Worm (Caenorhabditis elegans) whole organism, young adult: ENCODE measurements around the gene B0228.7.

Experiments used
- ceh-100 ChIP-seq: fragments of 200-800 bp; sonication (Bioruptor generic); IDR thresholded peaks from 2 replicates; pipeline ENCODE4 v1.3.6; 2022; ENCODE audit warnings: missing genetic modification reagents, missing genetic modification characterization, missing compliant biosample characterization
- sea-2 ChIP-seq: fragments of 200-800 bp; sonication (Bioruptor generic); IDR thresholded peaks from 2 replicates; pipeline ENCODE4 v1.3.6; 2022; ENCODE audit warnings: missing genetic modification characterization, missing compliant biosample characterization
- ztf-28 ChIP-seq: fragments of 200-800 bp; sonication (Bioruptor generic); IDR thresholded peaks from 2 replicates; pipeline ENCODE4 v1.3.6; 2022; ENCODE audit warnings: missing genetic modification reagents, missing genetic modification characterization, missing compliant biosample characterization

- TF ChIP-seq ceh-100 (GFP tag; lab: Robert Waterston, UW): no peak
- TF ChIP-seq sea-2 (GFP tag; lab: Robert Waterston, UW): no peak
- TF ChIP-seq ztf-28 (GFP tag; lab: Robert Waterston, UW): no peak
Measured at ce11 chrII:7722784-7723183, 36.0 kb downstream of the B0228.7 start.
